Worm (Caenorhabditis elegans) whole organism, mixed stage, embryonic: ENCODE measurements around the gene C05C10.2.

Experiments
- M03D4.4 ChIP-seq: sonication (generic microtip); optimal IDR thresholded peaks from 2 replicates; lab custom pipeline; 2017; ENCODE audit warnings: mild to moderate bottlenecking, missing genetic modification characterization, missing compliant biosample characterization
- blmp-1 ChIP-seq: fragments of 150-350 bp; optimal IDR thresholded peaks from 2 replicates; lab custom pipeline; 2014; ENCODE audit warnings: missing biosample characterization, missing genetic modification characterization
- ceh-39 ChIP-seq: fragments of 150-350 bp; optimal IDR thresholded peaks from 2 replicates; lab custom pipeline; 2014; ENCODE audit warnings: missing biosample characterization, missing genetic modification characterization
- ceh-43 ChIP-seq: fragments of 200-800 bp; sonication (Bioruptor generic); optimal IDR thresholded peaks from 2 replicates; lab custom pipeline; 2018; ENCODE audit warnings: mild to moderate bottlenecking, missing genetic modification characterization, moderate library complexity, missing compliant biosample characterization
- ceh-83 ChIP-seq: fragments of 200-800 bp; sonication (Bioruptor generic); optimal IDR thresholded peaks from 2 replicates; lab custom pipeline; 2018; ENCODE audit warnings: mild to moderate bottlenecking, missing genetic modification characterization, missing compliant biosample characterization
- ces-1 ChIP-seq: fragments of 150-350 bp; optimal IDR thresholded peaks from 2 replicates; lab custom pipeline; 2014; ENCODE audit warnings: missing biosample characterization, missing genetic modification reagents, missing genetic modification characterization
- cnd-1 ChIP-seq: fragments of 200-800 bp; sonication (Bioruptor generic); optimal IDR thresholded peaks from 2 replicates; lab custom pipeline; 2018; ENCODE audit warnings: mild to moderate bottlenecking, missing genetic modification characterization, missing compliant biosample characterization
- drap-1 ChIP-seq: fragments of 200-800 bp; sonication (Bioruptor generic); optimal IDR thresholded peaks from 3 replicates; lab custom pipeline; 2018; ENCODE audit warnings: mild to moderate bottlenecking, missing genetic modification characterization, missing compliant biosample characterization
- elt-1 ChIP-seq: sonication (generic microtip); optimal IDR thresholded peaks from 2 replicates; lab custom pipeline; 2017; ENCODE audit warnings: missing genetic modification characterization, mild to moderate bottlenecking, missing compliant biosample characterization, antibody characterized with exemption, moderate library complexity, borderline replicate concordance; ENCODE audit not compliant: insufficient read depth
- elt-3 ChIP-seq: fragments of 150-350 bp; optimal IDR thresholded peaks from 2 replicates; lab custom pipeline; 2014; ENCODE audit warnings: missing biosample characterization, missing genetic modification characterization
- ham-2 ChIP-seq: fragments of 200-800 bp; sonication (Bioruptor generic); optimal IDR thresholded peaks from 2 replicates; lab custom pipeline; 2018; ENCODE audit warnings: mild to moderate bottlenecking, missing genetic modification characterization, missing compliant biosample characterization
- hlh-1 ChIP-seq: fragments of 150-350 bp; optimal IDR thresholded peaks from 2 replicates; lab custom pipeline; 2014; ENCODE audit warnings: missing biosample characterization, missing genetic modification reagents, missing genetic modification characterization
- lsy-2 ChIP-seq: fragments of 150-350 bp; optimal IDR thresholded peaks from 2 replicates; lab custom pipeline; 2014; ENCODE audit warnings: missing biosample characterization, missing genetic modification characterization
- mep-1 ChIP-seq: fragments of 150-350 bp; optimal IDR thresholded peaks from 2 replicates; lab custom pipeline; 2017; ENCODE audit warnings: missing biosample characterization, missing genetic modification reagents, missing genetic modification characterization, inconsistent platforms
- mls-2 ChIP-seq: sonication (generic microtip); optimal IDR thresholded peaks from 2 replicates; lab custom pipeline; 2016; ENCODE audit warnings: mild to moderate bottlenecking, missing genetic modification characterization, moderate library complexity, missing compliant biosample characterization
- nhr-12 ChIP-seq: fragments of 150-350 bp; optimal IDR thresholded peaks from 2 replicates; lab custom pipeline; 2014; ENCODE audit warnings: missing biosample characterization, missing genetic modification characterization
- nhr-2 ChIP-seq: fragments of 150-350 bp; optimal IDR thresholded peaks from 2 replicates; lab custom pipeline; 2014; ENCODE audit warnings: missing biosample characterization, missing genetic modification characterization
- nhr-237 ChIP-seq: fragments of 150-350 bp; optimal IDR thresholded peaks from 2 replicates; lab custom pipeline; 2014; ENCODE audit warnings: missing biosample characterization, missing genetic modification characterization
- nhr-28 ChIP-seq: fragments of 150-350 bp; optimal IDR thresholded peaks from 2 replicates; lab custom pipeline; 2014; ENCODE audit warnings: missing biosample characterization, missing genetic modification characterization
- nhr-76 ChIP-seq: sonication (generic microtip); optimal IDR thresholded peaks from 2 replicates; lab custom pipeline; 2017; ENCODE audit warnings: missing biosample characterization, missing genetic modification characterization
- pha-4 ChIP-seq: fragments of 150-350 bp; optimal IDR thresholded peaks from 2 replicates; lab custom pipeline; 2018; ENCODE audit warnings: missing biosample characterization, missing genetic modification reagents, missing genetic modification characterization
- sem-2 ChIP-seq: fragments of 200-800 bp; sonication (Bioruptor generic); optimal IDR thresholded peaks from 2 replicates; lab custom pipeline; 2018; ENCODE audit warnings: mild to moderate bottlenecking, missing genetic modification characterization, missing compliant biosample characterization
- snpc-4 ChIP-seq: fragments of 150-350 bp; optimal IDR thresholded peaks from 2 replicates; lab custom pipeline; 2014; ENCODE audit warnings: missing biosample characterization, missing genetic modification characterization
- sptf-1 ChIP-seq: sonication (generic microtip); optimal IDR thresholded peaks from 2 replicates; lab custom pipeline; 2017; ENCODE audit warnings: mild to moderate bottlenecking, missing genetic modification characterization, moderate library complexity, missing compliant biosample characterization
- tbx-8 ChIP-seq: fragments of 200-800 bp; sonication (Bioruptor generic); optimal IDR thresholded peaks from 2 replicates; lab custom pipeline; 2018; ENCODE audit warnings: mild to moderate bottlenecking, missing genetic modification characterization, moderate library complexity, missing compliant biosample characterization
- unc-120 ChIP-seq: sonication (generic microtip); optimal IDR thresholded peaks from 2 replicates; lab custom pipeline; 2017; ENCODE audit warnings: missing genetic modification characterization, missing compliant biosample characterization; ENCODE audit not compliant: poor library complexity, severe bottlenecking
- unc-39 ChIP-seq: fragments of 150-350 bp; optimal IDR thresholded peaks from 2 replicates; lab custom pipeline; 2014; ENCODE audit warnings: missing biosample characterization, missing genetic modification characterization
- unc-62 ChIP-seq: fragments of 150-350 bp; optimal IDR thresholded peaks from 2 replicates; lab custom pipeline; 2014; ENCODE audit warnings: missing biosample characterization, missing genetic modification reagents, missing genetic modification characterization
- zip-8 ChIP-seq: fragments of 150-350 bp; optimal IDR thresholded peaks from 2 replicates; lab custom pipeline; 2014; ENCODE audit warnings: missing biosample characterization, missing genetic modification characterization
- ztf-11 ChIP-seq: fragments of 150-350 bp; optimal IDR thresholded peaks from 2 replicates; lab custom pipeline; 2014; ENCODE audit warnings: missing biosample characterization, missing genetic modification characterization

Gene C05C10.2

ce11 chrII:9928470-9928869, 6.5 kb downstream of the C05C10.2 start:
- no peak for TF ChIP-seq M03D4.4 (tag; lab: Kevin White, UChicago)
- TF ChIP-seq unc-120 (tag; lab: Kevin White, UChicago): no peak
- no peak for TF ChIP-seq zip-8 (tag; lab: Kevin White, UChicago)
- TF ChIP-seq ceh-83: no peak
- no peak for TF ChIP-seq nhr-12 (tag; lab: Kevin White, UChicago)
- TF ChIP-seq ztf-11 (tag; lab: Kevin White, UChicago): no peak
- TF ChIP-seq snpc-4 (tag; lab: Kevin White, UChicago): no peak
- no peak for TF ChIP-seq blmp-1 (tag; lab: Kevin White, UChicago)

- TF ChIP-seq unc-120 (tag; lab: Kevin White, UChicago) (no peak), ceh-83 (no peak), pha-4 (tag; lab: Kevin White, UChicago) (no peak), M03D4.4 (tag; lab: Kevin White, UChicago) (no peak), ces-1 (GFP tag; lab: Kevin White, UChicago) (no peak), unc-62 (GFP tag; lab: Kevin White, UChicago) (no peak), mls-2 (no peak), blmp-1 (tag; lab: Kevin White, UChicago) (no peak), zip-8 (tag; lab: Kevin White, UChicago) (no peak), elt-1 (tag; lab: Kevin White, UChicago) (no peak), sem-2 (GFP tag; lab: Kevin White, UChicago) (no peak), ceh-43 (GFP tag; lab: Kevin White, UChicago) (no peak), sptf-1 (tag; lab: Kevin White, UChicago) (no peak), nhr-237 (no peak), ztf-11 (tag; lab: Kevin White, UChicago) (no peak), nhr-76 (tag; lab: Kevin White, UChicago) (no peak), hlh-1 (tag; lab: Kevin White, UChicago) (no peak), nhr-2 (no peak), mep-1 (tag; lab: Kevin White, UChicago) (no peak), elt-3 (tag; lab: Kevin White, UChicago) (no peak)
Measured at ce11 chrII:9931012-9931411, 9.0 kb downstream of the C05C10.2 start.

- TF ChIP-seq unc-120 (tag; lab: Kevin White, UChicago) (no peak), unc-39 (tag; lab: Kevin White, UChicago) (no peak), sptf-1 (tag; lab: Kevin White, UChicago) (no peak), ham-2 (GFP tag; lab: Kevin White, UChicago) (no peak), lsy-2 (tag; lab: Kevin White, UChicago) (no peak), ceh-83 (no peak), elt-3 (tag; lab: Kevin White, UChicago) (no peak), zip-8 (tag; lab: Kevin White, UChicago) (no peak), M03D4.4 (tag; lab: Kevin White, UChicago) (no peak), nhr-2 (no peak), elt-1 (tag; lab: Kevin White, UChicago) (no peak), snpc-4 (tag; lab: Kevin White, UChicago) (no peak), ceh-39 (tag; lab: Kevin White, UChicago) (no peak), tbx-8 (no peak), nhr-12 (tag; lab: Kevin White, UChicago) (no peak), ceh-43 (GFP tag; lab: Kevin White, UChicago) (no peak)
Measured at ce11 chrII:9931476-9931875, 9.5 kb downstream of the C05C10.2 start, which contains the start of gene pho-11. TSS of gene pho-11 (plus strand) at chrII:9931849.

ce11 chrII:9933947-9934383, 11.9 kb downstream of the C05C10.2 start:
- no peak for TF ChIP-seq tbx-8

ce11 chrII:9934570-9934969, 12.6 kb downstream of the C05C10.2 start:
- TF ChIP-seq M03D4.4 (tag; lab: Kevin White, UChicago): no peak
- no peak for TF ChIP-seq hlh-1 (tag; lab: Kevin White, UChicago)
- no peak for TF ChIP-seq nhr-28 (tag; lab: Kevin White, UChicago)
- no peak for TF ChIP-seq sptf-1 (tag; lab: Kevin White, UChicago)
- no peak for TF ChIP-seq elt-1 (tag; lab: Kevin White, UChicago)
- TF ChIP-seq zip-8 (tag; lab: Kevin White, UChicago): no peak
- TF ChIP-seq nhr-12 (tag; lab: Kevin White, UChicago): no peak
- TF ChIP-seq ceh-43 (GFP tag; lab: Kevin White, UChicago): no peak
- no peak for TF ChIP-seq lsy-2 (tag; lab: Kevin White, UChicago)
- TF ChIP-seq elt-3 (tag; lab: Kevin White, UChicago): no peak
- no peak for TF ChIP-seq nhr-76 (tag; lab: Kevin White, UChicago)
- TF ChIP-seq mep-1 (tag; lab: Kevin White, UChicago): no peak
- TF ChIP-seq ceh-39 (tag; lab: Kevin White, UChicago): no peak
- TF ChIP-seq cnd-1: no peak
- TF ChIP-seq unc-62 (GFP tag; lab: Kevin White, UChicago): no peak
- TF ChIP-seq drap-1: no peak
